Fruit fly (Drosophila melanogaster) whole organism, embryonic: ENCODE results near the gene Girdin.

Experiments
- Awh ChIP-seq: fragments of 200-800 bp; sonication (Bioruptor generic); IDR thresholded peaks from 2 replicates; pipeline ENCODE4, ENCODE4 v1.3.6; 2022; ENCODE audit warnings: missing biosample characterization, missing genetic modification characterization
- Bteb2 ChIP-seq: fragments of 200-800 bp; sonication (Bioruptor generic); optimal IDR thresholded peaks from 2 replicates; lab custom pipeline; 2016; ENCODE audit warnings: missing biosample characterization, missing genetic modification characterization
- C15 ChIP-seq: fragments of 200-800 bp; sonication (Bioruptor generic); IDR thresholded peaks from 3 replicates; pipeline ENCODE4 v1.3.6; 2022; ENCODE audit warnings: missing biosample characterization, missing genetic modification characterization
- CG10431 ChIP-seq: fragments of 200-800 bp; sonication (Bioruptor generic); optimal IDR thresholded peaks from 3 replicates; lab custom pipeline; 2018; ENCODE audit warnings: missing biosample characterization, mild to moderate bottlenecking, missing genetic modification characterization
- CG10543 ChIP-seq: fragments of 200-800 bp; sonication (Bioruptor generic); optimal IDR thresholded peaks from 3 replicates; lab custom pipeline; 2017; ENCODE audit warnings: missing biosample characterization, mild to moderate bottlenecking, missing genetic modification characterization, moderate library complexity
- CG10654 ChIP-seq: fragments of 200-800 bp; sonication (Bioruptor generic); optimal IDR thresholded peaks from 2 replicates; lab custom pipeline; 2016; ENCODE audit warnings: missing biosample characterization, missing genetic modification characterization
- CG11695 ChIP-seq: fragments of 200-800 bp; sonication (Bioruptor generic); IDR thresholded peaks from 3 replicates; pipeline ENCODE4 v1.3.6; 2022; ENCODE audit warnings: missing biosample characterization, missing genetic modification characterization
- CG15696 ChIP-seq: fragments of 200-800 bp; sonication (Bioruptor generic); optimal IDR thresholded peaks from 2 replicates; lab custom pipeline; 2019; ENCODE audit warnings: missing biosample characterization, mild to moderate bottlenecking, missing genetic modification characterization, moderate library complexity
- CG1603 ChIP-seq: fragments of 200-800 bp; sonication (Bioruptor generic); optimal IDR thresholded peaks from 2 replicates; lab custom pipeline; 2019; ENCODE audit warnings: missing biosample characterization, mild to moderate bottlenecking, missing genetic modification characterization, moderate library complexity
- CG17186 ChIP-seq: fragments of 200-800 bp; sonication (Bioruptor generic); optimal IDR thresholded peaks from 3 replicates; lab custom pipeline; 2017; ENCODE audit warnings: missing biosample characterization, missing genetic modification reagents, missing genetic modification characterization
- CG2199 ChIP-seq: fragments of 200-800 bp; sonication (Bioruptor generic); IDR thresholded peaks from 3 replicates; pipeline ENCODE4 v1.3.6; 2022; ENCODE audit warnings: missing biosample characterization, missing genetic modification characterization
- CG2678 ChIP-seq: fragments of 200-800 bp; sonication (Bioruptor generic); optimal IDR thresholded peaks from 3 replicates; lab custom pipeline; 2019; ENCODE audit warnings: missing biosample characterization, mild to moderate bottlenecking, missing genetic modification characterization, moderate library complexity
- CG3995 ChIP-seq: fragments of 200-800 bp; sonication (Bioruptor generic); optimal IDR thresholded peaks from 3 replicates; lab custom pipeline; 2016; ENCODE audit warnings: missing biosample characterization, missing genetic modification characterization
- CG4328 ChIP-seq: fragments of 200-800 bp; sonication (Bioruptor generic); optimal IDR thresholded peaks from 3 replicates; lab custom pipeline; 2017; ENCODE audit warnings: missing biosample characterization, missing genetic modification reagents, missing genetic modification characterization
- CG6689 ChIP-seq: fragments of 200-800 bp; sonication (Bioruptor generic); IDR thresholded peaks from 2 replicates; pipeline ENCODE4 v1.3.6; 2022; ENCODE audit warnings: missing biosample characterization, missing genetic modification characterization
- CG9437 ChIP-seq: fragments of 200-800 bp; sonication (Bioruptor generic); optimal IDR thresholded peaks from 2 replicates; lab custom pipeline; 2018; ENCODE audit warnings: missing biosample characterization, mild to moderate bottlenecking, missing genetic modification characterization
- CG9817 ChIP-seq: fragments of 200-800 bp; sonication (Bioruptor generic); optimal IDR thresholded peaks from 2 replicates; lab custom pipeline; 2018; ENCODE audit warnings: missing biosample characterization, mild to moderate bottlenecking, missing genetic modification characterization, moderate library complexity
- Camta ChIP-seq: fragments of 200-800 bp; sonication (Bioruptor generic); optimal IDR thresholded peaks from 2 replicates; lab custom pipeline; 2016; ENCODE audit warnings: missing biosample characterization, missing genetic modification characterization
- CrebB ChIP-seq: fragments of 200-800 bp; sonication (Bioruptor generic); optimal IDR thresholded peaks from 3 replicates; lab custom pipeline; 2018; ENCODE audit warnings: missing biosample characterization, mild to moderate bottlenecking, missing genetic modification characterization
- Ets65A ChIP-seq: fragments of 200-800 bp; sonication (Bioruptor generic); peaks from one replicate; lab custom pipeline; 2016; ENCODE audit warnings: missing biosample characterization, missing genetic modification characterization
- Hand ChIP-seq: fragments of 200-800 bp; sonication (Bioruptor generic); optimal IDR thresholded peaks from 2 replicates; lab custom pipeline; 2017; ENCODE audit warnings: mild to moderate bottlenecking, missing biosample characterization, missing genetic modification reagents, missing genetic modification characterization
- Hr39 ChIP-seq: fragments of >200 bp; optimal IDR thresholded peaks from 2 replicates; lab custom pipeline; 2017
- Hr78 ChIP-seq, 2 experiments: fragments of 200-800 bp in 1 of 2; fragments of >200 bp in 1 of 2; sonication (Bioruptor generic) in 1 of 2; optimal IDR thresholded peaks; 2 replicates each; lab custom pipeline; 2017 to 2019; ENCODE audit warnings: missing biosample characterization in 2 of 2, missing genetic modification characterization in 2 of 2, mild to moderate bottlenecking in 1 of 2, moderate library complexity in 1 of 2
- Myb ChIP-seq: fragments of 200-800 bp; sonication (Bioruptor generic); optimal IDR thresholded peaks from 2 replicates; lab custom pipeline; 2016; ENCODE audit warnings: missing biosample characterization, missing genetic modification characterization
- Optix ChIP-seq: fragments of 200-800 bp; sonication (Bioruptor generic); IDR thresholded peaks from 3 replicates; pipeline ENCODE4 v1.3.6; 2022; ENCODE audit warnings: missing biosample characterization, missing genetic modification characterization
- Ssrp ChIP-seq: fragments of 200-800 bp; sonication (Bioruptor generic); optimal IDR thresholded peaks from 2 replicates; lab custom pipeline; 2018; ENCODE audit warnings: missing biosample characterization, mild to moderate bottlenecking, missing genetic modification characterization, moderate library complexity
- Taf1 ChIP-seq: fragments of 200-800 bp; sonication (Bioruptor generic); IDR thresholded peaks from 2 replicates; pipeline ENCODE4 v1.3.6; 2022; ENCODE audit warnings: missing biosample characterization, missing genetic modification characterization
- Tbp ChIP-seq: fragments of >200 bp; optimal IDR thresholded peaks from 2 replicates; lab custom pipeline; 2018; ENCODE audit warnings: missing biosample characterization, missing genetic modification characterization
- amos ChIP-seq: fragments of 200-800 bp; sonication (Bioruptor generic); IDR thresholded peaks from 2 replicates; pipeline ENCODE4 v1.3.6; 2022; ENCODE audit warnings: missing biosample characterization, missing genetic modification characterization; ENCODE audit not compliant: partially characterized antibody
- ara ChIP-seq: fragments of 200-800 bp; sonication (Bioruptor generic); IDR thresholded peaks from 2 replicates; pipeline ENCODE4 v1.3.6; 2022; ENCODE audit warnings: missing biosample characterization, missing genetic modification characterization
- cg ChIP-seq: fragments of 200-800 bp; sonication (Bioruptor generic); optimal IDR thresholded peaks from 3 replicates; lab custom pipeline; 2019; ENCODE audit warnings: missing biosample characterization, mild to moderate bottlenecking, missing genetic modification characterization, moderate library complexity
- chn ChIP-seq: fragments of 200-800 bp; sonication (Bioruptor generic); optimal IDR thresholded peaks from 2 replicates; lab custom pipeline; 2016; ENCODE audit warnings: missing biosample characterization, missing genetic modification characterization
- fd3F ChIP-seq: fragments of 200-800 bp; sonication (Bioruptor generic); optimal IDR thresholded peaks from 2 replicates; lab custom pipeline; 2018; ENCODE audit warnings: missing biosample characterization, mild to moderate bottlenecking, missing genetic modification characterization, moderate library complexity
- fd64A ChIP-seq: fragments of 200-800 bp; sonication (Bioruptor generic); optimal IDR thresholded peaks from 3 replicates; lab custom pipeline; 2018; ENCODE audit warnings: missing biosample characterization, mild to moderate bottlenecking, missing genetic modification characterization
- fru ChIP-seq: fragments of >200 bp; optimal IDR thresholded peaks from 2 replicates; lab custom pipeline; 2017
- h ChIP-seq: fragments of >200 bp; optimal IDR thresholded peaks from 2 replicates; lab custom pipeline; 2017
- jumu ChIP-seq: fragments of 200-800 bp; sonication (Bioruptor generic); optimal IDR thresholded peaks from 3 replicates; lab custom pipeline; 2016; ENCODE audit warnings: missing biosample characterization, missing genetic modification characterization
- lov ChIP-seq, 2 experiments: fragments of 200-800 bp in 1 of 2; fragments of >200 bp in 1 of 2; sonication (Bioruptor generic) in 1 of 2; IDR thresholded peaks in 1 of 2; optimal IDR thresholded peaks in 1 of 2; 2 replicates in 1 of 2; 3 replicates in 1 of 2; pipeline versions ENCODE4 v1.3.6 to Lab custom; 2017 to 2022; ENCODE audit warnings: missing biosample characterization in 1 of 2, missing genetic modification characterization in 1 of 2
- odd ChIP-seq: fragments of 200-800 bp; sonication (Bioruptor generic); optimal IDR thresholded peaks from 2 replicates; lab custom pipeline; 2017; ENCODE audit warnings: missing biosample characterization, mild to moderate bottlenecking, missing genetic modification characterization
- pita ChIP-seq: fragments of 200-800 bp; sonication (Bioruptor generic); optimal IDR thresholded peaks from 2 replicates; lab custom pipeline; 2017; ENCODE audit warnings: missing biosample characterization, mild to moderate bottlenecking, missing genetic modification characterization
- pnt ChIP-seq: fragments of 200-800 bp; sonication (Bioruptor generic); optimal IDR thresholded peaks from 3 replicates; lab custom pipeline; 2016; ENCODE audit warnings: missing biosample characterization, missing genetic modification characterization
- rib ChIP-seq: fragments of 200-800 bp; sonication (Bioruptor generic); IDR thresholded peaks from 2 replicates; pipeline ENCODE4 v1.3.6; 2022; ENCODE audit warnings: missing biosample characterization, missing genetic modification characterization
- sc ChIP-seq, 3 experiments: fragments of >200 bp in 2 of 3; fragments of 200-800 bp in 1 of 3; sonication (Bioruptor generic) in 1 of 3; optimal IDR thresholded peaks; 2 replicates in 2 of 3; 3 replicates in 1 of 3; lab custom pipeline; 2017; ENCODE audit warnings: mild to moderate bottlenecking in 1 of 3, missing biosample characterization in 1 of 3, missing genetic modification characterization in 1 of 3, missing genetic modification reagents in 1 of 3
- tap ChIP-seq: fragments of 200-800 bp; optimal IDR thresholded peaks from 3 replicates; lab custom pipeline; 2019; ENCODE audit warnings: missing biosample characterization, mild to moderate bottlenecking, missing genetic modification characterization, moderate library complexity
- unc-4 ChIP-seq: fragments of 200-800 bp; sonication (Bioruptor generic); IDR thresholded peaks from 2 replicates; pipeline ENCODE4 v1.3.6; 2022; ENCODE audit warnings: missing biosample characterization, missing genetic modification characterization; ENCODE audit not compliant: partially characterized antibody
- usp ChIP-seq: fragments of >200 bp; optimal IDR thresholded peaks from 2 replicates; lab custom pipeline; 2017; ENCODE audit warnings: missing biosample characterization, missing genetic modification characterization
- z ChIP-seq: fragments of 200-800 bp; sonication (Bioruptor generic); IDR thresholded peaks from 3 replicates; pipeline ENCODE4 v1.3.6; 2022; ENCODE audit warnings: missing biosample characterization, missing genetic modification characterization
- zen2 ChIP-seq: fragments of 200-800 bp; sonication (Bioruptor generic); IDR thresholded peaks from 3 replicates; pipeline ENCODE4 v1.3.6; 2022; ENCODE audit warnings: missing biosample characterization, missing genetic modification characterization; ENCODE audit not compliant: partially characterized antibody

Girdin gene

dm6 chr3L:3198447-3199402, 20.0 kb downstream of the Girdin start, which contains the start of the genes CG32276 and gry (continued):
- TF ChIP-seq fd3F (GFP tag; lab: Kevin White, UChicago) (peak; percentile 53), Myb (GFP tag; lab: Kevin White, UChicago) (peak; percentile 77), tap (peak; percentile 63), CG10431 (GFP tag; lab: Kevin White, UChicago) (no peak), CG1603 (tag; lab: Kevin White, UChicago) (peak; percentile 86), CG2678 (tag; lab: Kevin White, UChicago) (no peak), Ssrp (tag; lab: Kevin White, UChicago) (peak; percentile 55), amos (GFP tag; lab: Robert Waterston, UW) (no peak; the same call in 1 of the 2 replicates), CG11695 (GFP tag; lab: Robert Waterston, UW) (peak; percentile 73), CG3995 (peak; percentile 91), unc-4 (GFP tag; lab: Robert Waterston, UW) (no peak), pnt (GFP tag; lab: Kevin White, UChicago) (peak; percentile 61), Hand (GFP tag; lab: Kevin White, UChicago) (no peak), CG10654 (no peak), pita (GFP tag; lab: Kevin White, UChicago) (no peak), Optix (peak; percentile 60; the same call in 2 of the 3 replicates), CrebB (tag; lab: Kevin White, UChicago) (peak; percentile 67), CG9817 (tag; lab: Kevin White, UChicago) (peak; percentile 67), Awh (GFP tag; lab: Robert Waterston, UW) (no peak), CG6689 (GFP tag; lab: Robert Waterston, UW) (peak; percentile 69), rib (GFP tag; lab: Robert Waterston, UW) (no peak), jumu (GFP tag; lab: Kevin White, UChicago) (peak; percentile 88), usp (GFP tag; lab: Kevin White, UChicago) (no peak), ara (peak; percentile 46; the same call in 1 of the 2 replicates), Taf1 (GFP tag; lab: Robert Waterston, UW) (peak; percentile 49; the same call in 1 of the 2 replicates), zen2 (GFP tag; lab: Robert Waterston, UW) (no peak), CG15696 (tag; lab: Kevin White, UChicago) (peak; percentile 75), fru (lab: Kevin White, UChicago) (no peak), chn (peak; percentile 77), CG2199 (GFP tag; lab: Robert Waterston, UW) (0 out of 3 replicates have a peak, but pooled peaks have one; percentile 32), Camta (GFP tag; lab: Kevin White, UChicago) (peak; percentile 42), z (GFP tag; lab: Robert Waterston, UW) (0 out of 3 replicates have a peak, but pooled peaks have one; percentile 34), fd64A (GFP tag; lab: Kevin White, UChicago) (no peak), CG4328 (GFP tag; lab: Kevin White, UChicago) (peak; percentile 70), Bteb2 (GFP tag; lab: Kevin White, UChicago) (peak; percentile 79), Ets65A (GFP tag; lab: Kevin White, UChicago) (peak; percentile 98), Tbp (GFP tag; lab: Kevin White, UChicago) (peak; percentile 57), CG10543 (peak; percentile 79), CG9437 (GFP tag; lab: Kevin White, UChicago) (peak; percentile 85), lov (optimal IDR thresholded peaks at IDR 0.05; lab: Kevin White, UChicago) (no peak), lov (GFP tag; IDR thresholded peaks at IDR 0.05; lab: Robert Waterston, UW) (peak; percentile 61; the same call in 1 of the 3 replicates), h (lab: Kevin White, UChicago) (no peak), Hr39 (lab: Kevin White, UChicago) (no peak), cg (GFP tag; lab: Kevin White, UChicago) (peak; percentile 73), Hr78 (GFP tag; optimal IDR thresholded peaks at IDR 0.05; lab: Kevin White, UChicago) (no peak), CG17186 (GFP tag; lab: Kevin White, UChicago) (peak; percentile 81), sc (optimal IDR thresholded peaks at IDR 0.05; lab: Kevin White, UChicago) (no peak), sc (GFP tag; optimal IDR thresholded peaks at IDR 0.05; lab: Kevin White, UChicago) (no peak), odd (GFP tag; lab: Kevin White, UChicago) (no peak), C15 (no peak)
